Fruit fly (Drosophila melanogaster) whole organism, embryonic: ENCODE data around the gene endos.

Source experiments
- CG1024 ChIP-seq: fragments of 200-800 bp; sonication (Bioruptor generic); IDR thresholded peaks from 2 replicates; pipeline ENCODE4 v1.3.6; 2022; ENCODE audit warnings: missing biosample characterization, missing genetic modification characterization
- CG11456 ChIP-seq: fragments of 200-800 bp; sonication (Bioruptor generic); IDR thresholded peaks from 3 replicates; pipeline ENCODE4 v1.3.6; 2022; ENCODE audit warnings: missing biosample characterization, missing genetic modification characterization
- CG11695 ChIP-seq: fragments of 200-800 bp; sonication (Bioruptor generic); IDR thresholded peaks from 3 replicates; pipeline ENCODE4 v1.3.6; 2022; ENCODE audit warnings: missing biosample characterization, missing genetic modification characterization
- CG13287 ChIP-seq: fragments of 200-800 bp; sonication (Bioruptor generic); IDR thresholded peaks from 2 replicates; pipeline ENCODE4 v1.3.6; 2022; ENCODE audit warnings: missing biosample characterization, missing genetic modification characterization; ENCODE audit not compliant: partially characterized antibody
- CG1603 ChIP-seq: fragments of 200-800 bp; sonication (Bioruptor generic); optimal IDR thresholded peaks from 2 replicates; lab custom pipeline; 2019; ENCODE audit warnings: missing biosample characterization, mild to moderate bottlenecking, missing genetic modification characterization, moderate library complexity
- CG17328 ChIP-seq: fragments of 200-800 bp; sonication (Bioruptor generic); IDR thresholded peaks from 2 replicates; pipeline ENCODE4 v1.3.6; 2022; ENCODE audit warnings: missing biosample characterization, missing genetic modification characterization
- CG17385 ChIP-seq: fragments of 200-800 bp; sonication (Bioruptor generic); optimal IDR thresholded peaks from 3 replicates; lab custom pipeline; 2018; ENCODE audit warnings: missing biosample characterization, mild to moderate bottlenecking, missing genetic modification characterization
- CG17802 ChIP-seq: fragments of 200-800 bp; sonication (Bioruptor generic); optimal IDR thresholded peaks from 2 replicates; lab custom pipeline; 2018; ENCODE audit warnings: missing biosample characterization, mild to moderate bottlenecking, missing genetic modification characterization, moderate library complexity
- CG2120 ChIP-seq: fragments of 200-800 bp; sonication (Bioruptor generic); optimal IDR thresholded peaks from 3 replicates; lab custom pipeline; 2016; ENCODE audit warnings: missing biosample characterization, missing genetic modification characterization
- CG2202 ChIP-seq: fragments of 200-800 bp; sonication (Bioruptor generic); optimal IDR thresholded peaks from 2 replicates; lab custom pipeline; 2018; ENCODE audit warnings: missing biosample characterization, mild to moderate bottlenecking, missing genetic modification characterization
- CG4617 ChIP-seq: fragments of 200-800 bp; sonication (Bioruptor generic); optimal IDR thresholded peaks from 3 replicates; lab custom pipeline; 2016; ENCODE audit warnings: missing biosample characterization, missing genetic modification characterization, borderline replicate concordance
- CG6683 ChIP-seq: fragments of 200-800 bp; sonication (Bioruptor generic); optimal IDR thresholded peaks from 2 replicates; lab custom pipeline; 2017; ENCODE audit warnings: missing biosample characterization, mild to moderate bottlenecking, missing genetic modification characterization, missing genetic modification reagents
- CG6854 ChIP-seq: fragments of 200-800 bp; sonication (Bioruptor generic); optimal IDR thresholded peaks from 3 replicates; lab custom pipeline; 2017; ENCODE audit warnings: missing biosample characterization, mild to moderate bottlenecking, missing genetic modification characterization
- CG7556 ChIP-seq: fragments of 200-800 bp; sonication (Bioruptor generic); optimal IDR thresholded peaks from 2 replicates; lab custom pipeline; 2017; ENCODE audit warnings: missing biosample characterization, mild to moderate bottlenecking, missing genetic modification characterization
- Chrac-16 ChIP-seq: fragments of 200-800 bp; sonication (Bioruptor generic); optimal IDR thresholded peaks from 3 replicates; lab custom pipeline; 2016; ENCODE audit warnings: missing biosample characterization, missing genetic modification characterization
- Dll ChIP-seq: fragments of 200-800 bp; sonication (Bioruptor generic); IDR thresholded peaks from 4 replicates; pipeline ENCODE4 v1.3.6; 2022; ENCODE audit warnings: missing biosample characterization, missing genetic modification characterization; ENCODE audit not compliant: partially characterized antibody
- Doc3 ChIP-seq: fragments of 200-800 bp; sonication (Bioruptor generic); IDR thresholded peaks from 3 replicates; pipeline ENCODE4 v1.3.6; 2022; ENCODE audit warnings: missing biosample characterization, missing genetic modification characterization; ENCODE audit not compliant: partially characterized antibody
- Elba2 ChIP-seq: fragments of 200-800 bp; sonication (Bioruptor generic); optimal IDR thresholded peaks from 3 replicates; lab custom pipeline; 2016; ENCODE audit warnings: missing biosample characterization, missing genetic modification characterization
- Gug ChIP-seq: fragments of 200-800 bp; sonication (Bioruptor generic); IDR thresholded peaks from 4 replicates; pipeline ENCODE4 v1.3.6; 2022; ENCODE audit warnings: missing biosample characterization, missing genetic modification characterization
- Med ChIP-seq: fragments of 200-800 bp; sonication (Bioruptor generic); peaks from one replicate; lab custom pipeline; 2016; ENCODE audit warnings: missing biosample characterization, missing genetic modification characterization, mild to moderate bottlenecking, inconsistent platforms, moderate library complexity
- Meics ChIP-seq: fragments of 200-800 bp; sonication (Bioruptor generic); optimal IDR thresholded peaks from 2 replicates; lab custom pipeline; 2017; ENCODE audit warnings: missing biosample characterization, mild to moderate bottlenecking, missing genetic modification characterization
- Ssrp ChIP-seq: fragments of 200-800 bp; sonication (Bioruptor generic); optimal IDR thresholded peaks from 2 replicates; lab custom pipeline; 2018; ENCODE audit warnings: missing biosample characterization, mild to moderate bottlenecking, missing genetic modification characterization, moderate library complexity
- Trl ChIP-seq, 3 experiments: fragments of >200 bp in 2 of 3; fragments of 200-800 bp in 1 of 3; sonication (Bioruptor generic) in 1 of 3; optimal IDR thresholded peaks; 2 replicates in 1 of 3; 3 replicates in 2 of 3; lab custom pipeline; 2016 to 2017; ENCODE audit warnings: missing biosample characterization in 1 of 3, missing genetic modification characterization in 1 of 3
- Xbp1 ChIP-seq: fragments of 200-800 bp; sonication (Bioruptor generic); optimal IDR thresholded peaks from 3 replicates; lab custom pipeline; 2016; ENCODE audit warnings: missing biosample characterization, mild to moderate bottlenecking, missing genetic modification characterization
- chm ChIP-seq: fragments of 200-800 bp; sonication (Bioruptor generic); IDR thresholded peaks from 2 replicates; pipeline ENCODE4 v1.3.6; 2022; ENCODE audit warnings: missing biosample characterization, missing genetic modification characterization
- croc ChIP-seq: fragments of 200-800 bp; sonication (Bioruptor generic); conservative IDR thresholded peaks from 3 replicates; pipeline ENCODE4 v1.3.6; 2022; ENCODE audit warnings: missing biosample characterization, missing genetic modification characterization
- crp ChIP-seq, 2 experiments: fragments of 200-800 bp; sonication (Bioruptor generic); optimal IDR thresholded peaks; 2 replicates in 1 of 2; 3 replicates in 1 of 2; lab custom pipeline; 2017; ENCODE audit warnings: missing biosample characterization in 2 of 2, missing genetic modification characterization in 2 of 2, mild to moderate bottlenecking in 1 of 2, moderate library complexity in 1 of 2
- cwo ChIP-seq: fragments of 200-800 bp; sonication (Bioruptor generic); optimal IDR thresholded peaks from 3 replicates; lab custom pipeline; 2017; ENCODE audit warnings: missing biosample characterization, missing genetic modification characterization, mild to moderate bottlenecking, moderate library complexity, missing genetic modification reagents
- da ChIP-seq: fragments of 200-800 bp; sonication (Bioruptor generic); optimal IDR thresholded peaks from 2 replicates; lab custom pipeline; 2016; ENCODE audit warnings: missing biosample characterization, missing genetic modification characterization
- dm ChIP-seq: fragments of 200-800 bp; sonication (Bioruptor generic); optimal IDR thresholded peaks from 3 replicates; lab custom pipeline; 2016; ENCODE audit warnings: missing biosample characterization, missing genetic modification characterization
- eyg ChIP-seq: fragments of 200-800 bp; sonication (Bioruptor generic); optimal IDR thresholded peaks from 3 replicates; lab custom pipeline; 2016; ENCODE audit warnings: missing biosample characterization, missing genetic modification characterization
- fd3F ChIP-seq: fragments of 200-800 bp; sonication (Bioruptor generic); optimal IDR thresholded peaks from 2 replicates; lab custom pipeline; 2018; ENCODE audit warnings: missing biosample characterization, mild to moderate bottlenecking, missing genetic modification characterization, moderate library complexity
- fd64A ChIP-seq: fragments of 200-800 bp; sonication (Bioruptor generic); optimal IDR thresholded peaks from 3 replicates; lab custom pipeline; 2018; ENCODE audit warnings: missing biosample characterization, mild to moderate bottlenecking, missing genetic modification characterization
- grau ChIP-seq: fragments of 200-800 bp; optimal IDR thresholded peaks from 3 replicates; lab custom pipeline; 2019; ENCODE audit warnings: missing biosample characterization, mild to moderate bottlenecking, missing genetic modification characterization, moderate library complexity
- insv ChIP-seq, 2 experiments: fragments of 200-800 bp; sonication (Bioruptor generic); optimal IDR thresholded peaks; 3 replicates each; lab custom pipeline; 2016 to 2018; ENCODE audit warnings: missing biosample characterization in 2 of 2, missing genetic modification characterization in 2 of 2
- jumu ChIP-seq: fragments of 200-800 bp; sonication (Bioruptor generic); optimal IDR thresholded peaks from 3 replicates; lab custom pipeline; 2016; ENCODE audit warnings: missing biosample characterization, missing genetic modification characterization
- kay ChIP-seq: fragments of 200-800 bp; sonication (Bioruptor generic); optimal IDR thresholded peaks from 2 replicates; lab custom pipeline; 2016; ENCODE audit warnings: missing biosample characterization, missing genetic modification characterization
- peb ChIP-seq: fragments of 200-800 bp; sonication (Bioruptor generic); IDR thresholded peaks from 2 replicates; pipeline ENCODE4 v1.3.6; 2022; ENCODE audit warnings: missing biosample characterization, missing genetic modification characterization
- pfk ChIP-seq: fragments of 200-800 bp; sonication (Bioruptor generic); optimal IDR thresholded peaks from 2 replicates; lab custom pipeline; 2018; ENCODE audit warnings: missing biosample characterization, mild to moderate bottlenecking, missing genetic modification characterization, moderate library complexity
- pita ChIP-seq: fragments of 200-800 bp; sonication (Bioruptor generic); optimal IDR thresholded peaks from 2 replicates; lab custom pipeline; 2017; ENCODE audit warnings: missing biosample characterization, mild to moderate bottlenecking, missing genetic modification characterization
- row ChIP-seq: fragments of 200-800 bp; sonication (Bioruptor generic); IDR thresholded peaks from 3 replicates; pipeline ENCODE4 v1.3.6; 2022; ENCODE audit warnings: missing biosample characterization, missing genetic modification characterization
- sima ChIP-seq: fragments of 200-800 bp; sonication (Bioruptor generic); optimal IDR thresholded peaks from 2 replicates; lab custom pipeline; 2016; ENCODE audit warnings: missing biosample characterization, missing genetic modification characterization
- slbo ChIP-seq: fragments of 200-800 bp; sonication (Bioruptor generic); IDR thresholded peaks from 2 replicates; pipeline ENCODE4 v1.3.6; 2022; ENCODE audit warnings: missing biosample characterization, missing genetic modification characterization
- sna ChIP-seq: fragments of 200-800 bp; sonication (Bioruptor generic); IDR thresholded peaks from 2 replicates; pipeline ENCODE4 v1.3.6; 2022; ENCODE audit warnings: missing biosample characterization, missing genetic modification characterization; ENCODE audit not compliant: partially characterized antibody
- twi ChIP-seq: fragments of 200-800 bp; optimal IDR thresholded peaks from 2 replicates; lab custom pipeline; 2019; ENCODE audit warnings: missing biosample characterization, mild to moderate bottlenecking, missing genetic modification characterization, moderate library complexity
- tx ChIP-seq: fragments of 200-800 bp; sonication (Bioruptor generic); optimal IDR thresholded peaks from 2 replicates; lab custom pipeline; 2016; ENCODE audit warnings: missing biosample characterization, missing genetic modification characterization
- zf30C ChIP-seq: fragments of 200-800 bp; sonication (Bioruptor generic); optimal IDR thresholded peaks from 3 replicates; lab custom pipeline; 2018; ENCODE audit warnings: missing biosample characterization, mild to moderate bottlenecking, missing genetic modification characterization

endos gene

DNA sequence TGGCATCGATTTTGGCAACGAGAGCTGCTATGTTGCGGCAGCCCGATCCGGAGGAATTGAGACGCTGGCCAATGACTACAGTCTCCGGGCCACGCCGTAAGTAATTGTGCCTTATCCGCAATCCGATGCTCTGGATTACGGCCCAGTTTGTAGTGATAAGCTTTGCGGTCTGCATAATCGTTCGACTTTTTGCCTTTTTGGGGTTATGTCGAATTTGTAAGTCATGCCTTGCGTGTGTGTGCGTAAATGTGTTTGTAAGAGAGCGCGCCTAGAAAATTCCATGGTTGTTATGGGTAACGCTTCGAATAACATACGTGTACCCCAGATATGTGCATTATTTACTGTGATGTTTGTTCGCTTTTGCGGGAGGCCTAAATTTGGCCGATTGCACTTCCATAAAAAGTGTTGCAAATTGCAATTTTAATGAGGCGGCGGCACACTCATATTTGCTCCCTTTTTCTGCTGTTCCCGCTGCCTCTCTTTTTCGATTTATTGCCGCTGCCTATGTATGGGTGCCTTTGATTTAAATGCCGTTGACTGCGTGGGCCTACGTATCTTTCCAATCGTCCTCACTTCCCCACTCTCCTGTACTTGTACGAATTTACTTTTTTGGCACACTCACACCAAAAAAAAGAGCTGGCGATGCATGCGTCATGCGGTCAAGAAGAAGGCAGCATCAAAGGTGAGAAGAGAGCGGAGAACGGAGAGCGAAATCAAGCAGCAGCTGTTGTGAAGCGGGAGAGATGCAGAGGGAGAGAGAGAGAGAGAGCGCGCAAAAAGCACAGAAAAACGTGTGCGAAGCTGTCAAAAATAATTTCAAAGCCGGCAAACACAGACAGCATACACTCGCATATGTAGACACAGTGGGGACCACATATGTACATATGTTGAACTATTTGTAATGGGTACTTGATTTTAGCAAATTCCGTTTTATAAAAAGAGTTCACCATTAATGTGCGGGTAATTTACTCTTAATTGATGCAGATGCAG is 6.4 kb upstream of the endos start (continued):
- TF ChIP-seq Ssrp (tag; lab: Kevin White, UChicago) (no peak), row (peak; percentile 58; the same call in 2 of the 3 replicates), grau (peak; percentile 81), sna (GFP tag; lab: Robert Waterston, UW) (peak; percentile 34; the same call in 1 of the 2 replicates), Med (GFP tag; lab: Kevin White, UChicago) (peak; percentile 86), CG7556 (GFP tag; lab: Kevin White, UChicago) (no peak), pita (GFP tag; lab: Kevin White, UChicago) (no peak), CG6683 (GFP tag; lab: Kevin White, UChicago) (no peak), da (GFP tag; lab: Kevin White, UChicago) (no peak), CG1024 (GFP tag; lab: Robert Waterston, UW) (no peak), Xbp1 (GFP tag; lab: Kevin White, UChicago) (peak; percentile 26), sima (GFP tag; lab: Kevin White, UChicago) (no peak), CG6854 (no peak), Gug (GFP tag; lab: Robert Waterston, UW) (no peak), CG17385 (GFP tag; lab: Kevin White, UChicago) (peak; percentile 32), fd3F (peak; percentile 19), Meics (GFP tag; lab: Kevin White, UChicago) (no peak), zf30C (GFP tag; lab: Kevin White, UChicago) (no peak), CG11695 (no peak), fd64A (no peak), Chrac-16 (no peak), crp (GFP tag; optimal IDR thresholded peaks at IDR 0.05; lab: Kevin White, UChicago) (peak in 1 of 2 experiments; percentile 63), Dll (GFP tag; lab: Robert Waterston, UW) (peak; percentile 29; the same call in 1 of the 4 replicates), pfk (GFP tag; lab: Kevin White, UChicago) (peak; percentile 33), CG11456 (0 out of 3 replicates have a peak, but pooled peaks have one; percentile 21), slbo (GFP tag; lab: Robert Waterston, UW) (peak; percentile 6; the same call in 1 of the 2 replicates), CG13287 (GFP tag; lab: Robert Waterston, UW) (peak; percentile 51), kay (peak; percentile 35), twi (tag; lab: Kevin White, UChicago) (peak; percentile 56), croc (GFP tag; lab: Robert Waterston, UW) (no peak), Elba2 (GFP tag; lab: Kevin White, UChicago) (no peak), CG2120 (GFP tag; lab: Kevin White, UChicago) (peak; percentile 56), CG1603 (tag; lab: Kevin White, UChicago) (no peak), CG17328 (GFP tag; lab: Robert Waterston, UW) (no peak), CG4617 (no peak), Trl (optimal IDR thresholded peaks at IDR 0.05; lab: Kevin White, UChicago) (peak; percentile 96 to 99), Trl (GFP tag; optimal IDR thresholded peaks at IDR 0.05; lab: Kevin White, UChicago) (peak; percentile 20), peb (no peak), CG2202 (tag; lab: Kevin White, UChicago) (no peak), CG17802 (tag; lab: Kevin White, UChicago) (no peak), tx (GFP tag; lab: Kevin White, UChicago) (peak; percentile 30), eyg (GFP tag; lab: Kevin White, UChicago) (no peak), cwo (GFP tag; lab: Kevin White, UChicago) (peak; percentile 79), insv (GFP tag; optimal IDR thresholded peaks at IDR 0.05; lab: Kevin White, UChicago) (peak in 1 of 2 experiments; percentile 2), dm (GFP tag; lab: Kevin White, UChicago) (peak; percentile 41), Doc3 (GFP tag; lab: Robert Waterston, UW) (0 out of 3 replicates have a peak, but pooled peaks have one; percentile 35), chm (GFP tag; lab: Robert Waterston, UW) (peak; percentile 43; the same call in 1 of the 2 replicates), jumu (GFP tag; lab: Kevin White, UChicago) (no peak)
